Worm (Caenorhabditis elegans): Measurements from ENCODE around the gene alh-1.
"Not testable (repeated sequence)": the region's sequence is repeated elsewhere in the genome, so short reads cannot be mapped to it uniquely, and the experiment has no call there.

ce11 chrIII:5055709-5056108, 21.9 kb upstream of the alh-1 start, which contains the start of gene C45G9.9:
- not testable (repeated sequence) for TF ChIP-seq aptf-3 (GFP tag; IDR thresholded peaks at IDR 0.05); ztf-25 (GFP tag; IDR thresholded peaks at IDR 0.05); ztf-26 (tag; optimal IDR thresholded peaks at IDR 0.05); ama-1 (optimal IDR thresholded peaks at IDR 0.05); ama-1 (GFP tag; optimal IDR thresholded peaks at IDR 0.05)

Data from whole organism, young adult.